Worm (Caenorhabditis elegans): Measurements from ENCODE around the gene Y54G2A.45.

DNA sequence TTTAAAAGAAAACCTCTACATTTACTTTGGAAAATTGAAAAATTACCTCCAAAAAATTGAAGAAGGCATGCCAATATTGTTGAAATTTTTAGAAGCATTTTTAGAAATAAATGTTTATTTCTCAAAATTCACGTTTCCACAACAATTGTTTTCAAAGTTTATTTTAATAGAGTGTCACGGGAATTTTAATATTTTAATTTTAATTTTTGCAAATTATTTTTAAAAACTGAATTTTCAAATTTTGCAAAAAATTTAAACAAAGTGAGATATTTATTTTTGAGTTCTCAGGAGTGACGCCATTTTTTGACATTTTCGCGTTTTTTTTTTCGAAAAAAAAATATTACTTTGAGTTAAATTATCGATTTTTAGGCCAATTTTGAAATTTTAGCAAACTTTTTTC lies 47.5 kb downstream of the Y54G2A.45 start, which contains the start of gene Y54G2A.49:
- TF ChIP-seq mdl-1 (tag; optimal IDR thresholded peaks at IDR 0.05) (no peak), nhr-76 (tag; optimal IDR thresholded peaks at IDR 0.05) (no peak), lin-15B (tag; optimal IDR thresholded peaks at IDR 0.05) (no peak), fkh-10 (GFP tag; optimal IDR thresholded peaks at IDR 0.05) (no peak), unc-62 (GFP tag; optimal IDR thresholded peaks at IDR 0.05) (no peak), pqm-1 (tag; optimal IDR thresholded peaks at IDR 0.05) (no peak), lin-39 (tag; optimal IDR thresholded peaks at IDR 0.05) (no peak), elt-3 (tag; optimal IDR thresholded peaks at IDR 0.05) (no peak), elt-1 (tag; optimal IDR thresholded peaks at IDR 0.05) (no peak)

Data from whole organism, L3 larva.